Worm (Caenorhabditis elegans): ENCODE results near the gene snpc-3.4.

DNA sequence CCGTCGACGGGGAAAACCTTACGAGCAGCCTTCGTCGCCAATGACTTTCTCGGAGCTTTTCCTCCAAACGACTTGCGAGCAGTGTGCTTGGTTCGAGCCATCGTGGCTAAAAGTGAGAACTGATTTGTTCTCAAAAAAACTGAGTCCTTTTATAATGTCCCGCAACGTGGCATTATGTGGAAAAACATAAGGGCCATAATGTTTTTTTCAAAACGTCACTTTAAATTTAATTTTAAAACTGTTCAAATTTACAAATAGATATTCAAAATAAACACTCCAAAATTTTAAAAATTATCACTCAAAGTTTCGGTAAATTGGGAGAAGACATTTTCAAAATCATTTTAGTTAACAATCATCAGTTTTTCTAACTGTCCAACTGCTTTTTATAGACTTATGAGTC is 40.2 kb downstream of the snpc-3.4 start, which contains the start of gene his-70:
- TF ChIP-seq nhr-237 (tag; optimal IDR thresholded peaks at IDR 0.05): no peak
- no peak for TF ChIP-seq unc-62 (GFP tag; optimal IDR thresholded peaks at IDR 0.05)
- TF ChIP-seq zip-8 (tag; optimal IDR thresholded peaks at IDR 0.05): no peak
- no peak for TF ChIP-seq unc-120 (tag; optimal IDR thresholded peaks at IDR 0.05; ENCODE audit: poor library complexity, severe bottlenecking)

All from whole organism, mixed stage, embryonic.